Fruit fly (Drosophila melanogaster): ENCODE data around the gene Cep290.

- TF ChIP-seq CG33017 (tag; optimal IDR thresholded peaks at IDR 0.05) (no peak), CG12768 (GFP tag; optimal IDR thresholded peaks at IDR 0.05) (no peak), ovo (GFP tag; optimal IDR thresholded peaks at IDR 0.05) (no peak), bab1 (GFP tag; optimal IDR thresholded peaks at IDR 0.05) (no peak), CG7045 (GFP tag; optimal IDR thresholded peaks at IDR 0.05) (no peak), CG14711 (tag; optimal IDR thresholded peaks at IDR 0.05) (no peak)
Measured at dm6 chr3L:868800-869199, 25.1 kb downstream of the Cep290 start.

Measured in whole organism, adult.